Fruit fly (Drosophila melanogaster) whole organism, wandering third instar larva: ENCODE data around the gene Alh.

Experiments
- CG32264 ChIP-seq: fragments of 200-800 bp; sonication (Bioruptor generic); optimal IDR thresholded peaks from 2 replicates; lab custom pipeline; 2016; ENCODE audit warnings: missing biosample characterization, missing genetic modification characterization
- CG9705 ChIP-seq: fragments of 200-800 bp; sonication (Bioruptor generic); optimal IDR thresholded peaks from 2 replicates; lab custom pipeline; 2018; ENCODE audit warnings: missing biosample characterization, mild to moderate bottlenecking, missing genetic modification characterization
- CrebA ChIP-seq: fragments of 200-800 bp; sonication (Bioruptor generic); optimal IDR thresholded peaks from 2 replicates; lab custom pipeline; 2016; ENCODE audit warnings: missing biosample characterization, mild to moderate bottlenecking, missing genetic modification characterization, borderline replicate concordance
- Dfd ChIP-seq: fragments of >200 bp; optimal IDR thresholded peaks from 2 replicates; lab custom pipeline; 2017; ENCODE audit warnings: missing biosample characterization, missing genetic modification characterization
- Dif ChIP-seq: fragments of 200-275, 200-300 bp; sonication (Bioruptor generic); optimal IDR thresholded peaks from 2 replicates; lab custom pipeline; 2018; ENCODE audit warnings: missing biosample characterization, missing genetic modification characterization; ENCODE audit not compliant: partially characterized antibody
- GATAd ChIP-seq: sonication (Bioruptor generic); optimal IDR thresholded peaks from 2 replicates; lab custom pipeline; 2016; ENCODE audit warnings: missing biosample characterization, missing genetic modification characterization
- Hnf4 ChIP-seq: fragments of 200-800 bp; sonication (Bioruptor generic); optimal IDR thresholded peaks from 2 replicates; lab custom pipeline; 2016; ENCODE audit warnings: missing biosample characterization, mild to moderate bottlenecking, missing genetic modification characterization
- Hr78 ChIP-seq: fragments of >200 bp; optimal IDR thresholded peaks from 2 replicates; lab custom pipeline; 2017; ENCODE audit warnings: missing biosample characterization, missing genetic modification characterization
- Hr83 ChIP-seq: fragments of 200-300 bp; sonication (Bioruptor generic); optimal IDR thresholded peaks from 2 replicates; lab custom pipeline; 2016; ENCODE audit warnings: missing biosample characterization, mild to moderate bottlenecking, missing genetic modification characterization, moderate library complexity; ENCODE audit not compliant: poor library complexity, severe bottlenecking
- Jra ChIP-seq: sonication (Bioruptor generic); optimal IDR thresholded peaks from 2 replicates; lab custom pipeline; 2016; ENCODE audit warnings: missing biosample characterization, missing genetic modification characterization
- Mio ChIP-seq: sonication (Bioruptor generic); optimal IDR thresholded peaks from 2 replicates; lab custom pipeline; 2016; ENCODE audit warnings: missing biosample characterization, missing genetic modification characterization
- Myc ChIP-seq: fragments of >200 bp; optimal IDR thresholded peaks from 2 replicates; lab custom pipeline; 2017
- OdsH ChIP-seq: fragments of 200-800 bp; sonication (Bioruptor generic); optimal IDR thresholded peaks from 2 replicates; lab custom pipeline; 2016; ENCODE audit warnings: missing biosample characterization, mild to moderate bottlenecking, missing genetic modification characterization
- Rel ChIP-seq, 2 experiments: fragments of 200-800 bp; sonication (Bioruptor generic) in 1 of 2; optimal IDR thresholded peaks; 2 replicates in 1 of 2; 3 replicates in 1 of 2; lab custom pipeline; 2016 to 2019; ENCODE audit warnings: mild to moderate bottlenecking in 2 of 2, missing biosample characterization in 2 of 2, missing genetic modification characterization in 2 of 2, moderate library complexity in 1 of 2
- Sp1 ChIP-seq: fragments of 200-800 bp; sonication (Bioruptor generic); optimal IDR thresholded peaks from 3 replicates; lab custom pipeline; 2019; ENCODE audit warnings: missing biosample characterization, mild to moderate bottlenecking, missing genetic modification characterization, moderate library complexity
- Vsx2 ChIP-seq: fragments of 200-300, 225-300 bp; sonication (Bioruptor generic); optimal IDR thresholded peaks from 2 replicates; lab custom pipeline; 2018; ENCODE audit warnings: missing biosample characterization, missing genetic modification characterization; ENCODE audit not compliant: partially characterized antibody
- br ChIP-seq: fragments of 200-800 bp; sonication (Bioruptor generic); optimal IDR thresholded peaks from 2 replicates; lab custom pipeline; 2016; ENCODE audit warnings: missing biosample characterization, missing genetic modification characterization
- brk ChIP-seq: fragments of 200-800 bp; sonication (Bioruptor generic); optimal IDR thresholded peaks from 2 replicates; lab custom pipeline; 2016; ENCODE audit warnings: missing biosample characterization, mild to moderate bottlenecking, missing genetic modification characterization
- dl ChIP-seq, 2 experiments: fragments of 175-275, 200-275 bp in 1 of 2; fragments of 200-275 bp in 1 of 2; sonication (Bioruptor generic); optimal IDR thresholded peaks; lab custom pipeline; 2018; ENCODE audit warnings: mild to moderate bottlenecking in 2 of 2, missing biosample characterization in 2 of 2, missing genetic modification characterization in 2 of 2, moderate library complexity in 2 of 2; ENCODE audit not compliant: partially characterized antibody in 2 of 2, insufficient read depth in 1 of 2
- dmrt93B ChIP-seq: fragments of 200-800 bp; sonication (Bioruptor generic); optimal IDR thresholded peaks from 2 replicates; lab custom pipeline; 2018; ENCODE audit warnings: missing biosample characterization, mild to moderate bottlenecking, missing genetic modification characterization
- foxo ChIP-seq, 2 experiments: fragments of 200-800 bp; sonication (Bioruptor generic); optimal IDR thresholded peaks; 2 replicates in 1 of 2; 3 replicates in 1 of 2; lab custom pipeline; 2016 to 2017; ENCODE audit warnings: missing biosample characterization in 2 of 2, missing genetic modification characterization in 2 of 2
- fru ChIP-seq: fragments of 200-800 bp; sonication (Bioruptor generic); optimal IDR thresholded peaks from 3 replicates; lab custom pipeline; 2016; ENCODE audit warnings: missing biosample characterization, mild to moderate bottlenecking, missing genetic modification characterization
- h ChIP-seq: fragments of 200-800 bp; sonication (Bioruptor generic); optimal IDR thresholded peaks from 3 replicates; lab custom pipeline; 2016; ENCODE audit warnings: missing biosample characterization, mild to moderate bottlenecking, missing genetic modification characterization
- lola ChIP-seq: fragments of >200 bp; optimal IDR thresholded peaks from 2 replicates; lab custom pipeline; 2017; ENCODE audit warnings: missing biosample characterization, missing genetic modification characterization
- pan ChIP-seq: fragments of >200 bp; optimal IDR thresholded peaks from 2 replicates; lab custom pipeline; 2017
- psq ChIP-seq: fragments of 200-800 bp; sonication (Bioruptor generic); optimal IDR thresholded peaks from 3 replicates; lab custom pipeline; 2017; ENCODE audit warnings: missing biosample characterization, mild to moderate bottlenecking, missing genetic modification characterization, moderate library complexity
- rgr ChIP-seq: fragments of 200-800 bp; sonication (Bioruptor generic); optimal IDR thresholded peaks from 3 replicates; lab custom pipeline; 2016; ENCODE audit warnings: missing biosample characterization, mild to moderate bottlenecking, missing genetic modification characterization
- sage ChIP-seq: fragments of 200-800 bp; sonication (Bioruptor generic); optimal IDR thresholded peaks from 2 replicates; lab custom pipeline; 2016; ENCODE audit warnings: missing biosample characterization, mild to moderate bottlenecking, missing genetic modification characterization
- sv ChIP-seq: fragments of 200-800 bp; sonication (Bioruptor generic); optimal IDR thresholded peaks from 3 replicates; lab custom pipeline; 2016; ENCODE audit warnings: missing biosample characterization, missing genetic modification characterization
- tai ChIP-seq: sonication (Bioruptor generic); optimal IDR thresholded peaks from 2 replicates; lab custom pipeline; 2016; ENCODE audit warnings: missing biosample characterization, missing genetic modification characterization
- usp ChIP-seq: fragments of >200 bp; optimal IDR thresholded peaks from 2 replicates; lab custom pipeline; 2017; ENCODE audit warnings: missing biosample characterization, missing genetic modification characterization
- woc ChIP-seq: sonication (Bioruptor generic); optimal IDR thresholded peaks from 2 replicates; lab custom pipeline; 2016; ENCODE audit warnings: missing biosample characterization, mild to moderate bottlenecking, missing genetic modification characterization

The Alh gene

dm6 chr3R:7139188-7140038 lies 15.4 kb upstream of the Alh start:
- TF ChIP-seq OdsH (GFP tag; lab: Kevin White, UChicago) (no peak), h (GFP tag; lab: Kevin White, UChicago) (no peak), pan (lab: Kevin White, UChicago) (no peak), lola (no peak), Dif (GFP tag; lab: Kevin White, UChicago) (no peak)

dm6 chr3R:7138058-7138457 lies 14.1 kb upstream of the Alh start:
- TF ChIP-seq Hnf4 (GFP tag; lab: Kevin White, UChicago) (no peak), fru (GFP tag; lab: Kevin White, UChicago) (no peak), brk (GFP tag; lab: Kevin White, UChicago) (no peak), Mio (GFP tag; lab: Kevin White, UChicago) (no peak), usp (GFP tag; lab: Kevin White, UChicago) (no peak), CG9705 (GFP tag; lab: Kevin White, UChicago) (no peak), CG32264 (GFP tag; lab: Kevin White, UChicago) (no peak), Jra (GFP tag; lab: Kevin White, UChicago) (no peak), Myc (lab: Kevin White, UChicago) (no peak), br (GFP tag; lab: Kevin White, UChicago) (no peak), OdsH (GFP tag; lab: Kevin White, UChicago) (no peak)

dm6 chr3R:7137207-7137606 lies 13.2 kb upstream of the Alh start:
- TF ChIP-seq dl (GFP tag; optimal IDR thresholded peaks at IDR 0.05; lab: Kevin White, UChicago; ENCODE audit: insufficient read depth in 1 of 2, partially characterized antibody in 2 of 2) (no peak), Hnf4 (GFP tag; lab: Kevin White, UChicago) (no peak), Sp1 (no peak), pan (lab: Kevin White, UChicago) (no peak)

dm6 chr3R:7135881-7136280 lies 11.9 kb upstream of the Alh start, which contains the start of gene Fer1:
TSS of gene Fer1 (plus strand) at chr3R:7136206.
- TF ChIP-seq usp (GFP tag; lab: Kevin White, UChicago) (no peak), rgr (GFP tag; lab: Kevin White, UChicago) (no peak), Vsx2 (GFP tag; lab: Kevin White, UChicago) (no peak), Hr83 (no peak), Mio (GFP tag; lab: Kevin White, UChicago) (no peak), sv (GFP tag; lab: Kevin White, UChicago) (no peak), CG9705 (GFP tag; lab: Kevin White, UChicago) (no peak), Sp1 (no peak), Rel (GFP tag; optimal IDR thresholded peaks at IDR 0.05; lab: Kevin White, UChicago) (no peak), Rel (tag; optimal IDR thresholded peaks at IDR 0.05; lab: Kevin White, UChicago) (no peak), Dif (GFP tag; lab: Kevin White, UChicago) (no peak), GATAd (GFP tag; lab: Kevin White, UChicago) (no peak), h (GFP tag; lab: Kevin White, UChicago) (no peak), br (GFP tag; lab: Kevin White, UChicago) (no peak), sage (no peak), foxo (GFP tag; optimal IDR thresholded peaks at IDR 0.05; lab: Kevin White, UChicago) (no peak), pan (lab: Kevin White, UChicago) (no peak), woc (GFP tag; lab: Kevin White, UChicago) (no peak)

- TF ChIP-seq lola = no peak
- no peak for TF ChIP-seq Hnf4 (GFP tag; lab: Kevin White, UChicago)
- no peak for TF ChIP-seq psq (GFP tag; lab: Kevin White, UChicago)
- TF ChIP-seq tai (GFP tag; lab: Kevin White, UChicago) = no peak
- TF ChIP-seq dmrt93B (GFP tag; lab: Kevin White, UChicago) = no peak
- TF ChIP-seq Vsx2 (GFP tag; lab: Kevin White, UChicago) = no peak
- no peak for TF ChIP-seq Dfd (GFP tag; lab: Kevin White, UChicago)
- no peak for TF ChIP-seq Rel (GFP tag; optimal IDR thresholded peaks at IDR 0.05; lab: Kevin White, UChicago)
- no peak for TF ChIP-seq Rel (tag; optimal IDR thresholded peaks at IDR 0.05; lab: Kevin White, UChicago)
- no peak for TF ChIP-seq CG9705 (GFP tag; lab: Kevin White, UChicago)
- TF ChIP-seq CrebA = no peak
- TF ChIP-seq Hr78 (GFP tag; lab: Kevin White, UChicago) = no peak
- no peak for TF ChIP-seq rgr (GFP tag; lab: Kevin White, UChicago)
- no peak for TF ChIP-seq sv (GFP tag; lab: Kevin White, UChicago)
- TF ChIP-seq CG32264 (GFP tag; lab: Kevin White, UChicago) = no peak
- TF ChIP-seq Sp1 = no peak
- no peak for TF ChIP-seq Hr83
- TF ChIP-seq br (GFP tag; lab: Kevin White, UChicago) = no peak
- TF ChIP-seq usp (GFP tag; lab: Kevin White, UChicago) = no peak
- TF ChIP-seq, all 38 proteins: peak for 0
Measured at dm6 chr3R:7134715-7135505, 10.9 kb upstream of the Alh start.
